Fruit fly (Drosophila melanogaster): ENCODE results near the gene CG31436.

dm6 chr3R:25320898-25321297, 17.0 kb downstream of the CG31436 start:
- TF ChIP-seq sv (GFP tag; optimal IDR thresholded peaks at IDR 0.05) (no peak), Hr83 (GFP tag; optimal IDR thresholded peaks at IDR 0.05; ENCODE audit: poor library complexity, severe bottlenecking) (no peak), h (GFP tag; optimal IDR thresholded peaks at IDR 0.05) (no peak), psq (GFP tag; optimal IDR thresholded peaks at IDR 0.05) (no peak), HLH106 (tag; optimal IDR thresholded peaks at IDR 0.05) (no peak), Hr78 (GFP tag; optimal IDR thresholded peaks at IDR 0.05) (no peak), tai (GFP tag; optimal IDR thresholded peaks at IDR 0.05) (no peak)
